Worm (Caenorhabditis elegans) whole organism, L4 larva: ENCODE measurements around the gene lpin-1.
A peak's percentile ranks its signal among the peaks of the same experiment; 100 is the strongest.

ENCODE experiments used
- F26F4.8 ChIP-seq: fragments of 200-800 bp; sonication (Bioruptor generic); conservative IDR thresholded peaks from 2 replicates; pipeline ENCODE4 v1.3.6; 2022; ENCODE audit warnings: missing genetic modification characterization, missing compliant biosample characterization
- R02D3.7 ChIP-seq: fragments of 150-350 bp; sonication (generic microtip); optimal IDR thresholded peaks from 3 replicates; lab custom pipeline; 2014; ENCODE audit warnings: missing biosample characterization, missing genetic modification characterization
- T20F7.1 ChIP-seq: fragments of 200-800 bp; sonication (Bioruptor generic); optimal IDR thresholded peaks from 2 replicates; lab custom pipeline; 2018; ENCODE audit warnings: mild to moderate bottlenecking, missing genetic modification characterization, missing compliant biosample characterization
- T26A8.4 ChIP-seq: fragments of 200-800 bp; sonication (Bioruptor generic); IDR thresholded peaks from 2 replicates; pipeline ENCODE4 v1.3.6; 2022; ENCODE audit warnings: missing genetic modification characterization, missing compliant biosample characterization
- Y105C5A.15 ChIP-seq: fragments of 200-800 bp; sonication (Bioruptor generic); IDR thresholded peaks from 2 replicates; pipeline ENCODE4 v1.3.6; 2022; ENCODE audit warnings: missing genetic modification characterization, missing compliant biosample characterization
- aly-2 ChIP-seq: sonication (generic microtip); optimal IDR thresholded peaks from 2 replicates; lab custom pipeline; 2018; ENCODE audit warnings: missing biosample characterization, missing genetic modification characterization
- ama-1 ChIP-seq: fragments of 150-350 bp; optimal IDR thresholded peaks from 2 replicates; lab custom pipeline; 2014; ENCODE audit warnings: inconsistent platforms, mixed read lengths
- ceh-28 ChIP-seq: fragments of 150-350 bp; optimal IDR thresholded peaks from 2 replicates; lab custom pipeline; 2014; ENCODE audit warnings: missing biosample characterization, missing genetic modification reagents, missing genetic modification characterization
- ceh-44 ChIP-seq: fragments of 200-800 bp; sonication (Bioruptor generic); IDR thresholded peaks from 2 replicates; pipeline ENCODE4 v1.3.6; 2022; ENCODE audit warnings: missing genetic modification reagents, missing genetic modification characterization, missing compliant biosample characterization
- ceh-62 ChIP-seq: sonication (generic microtip); optimal IDR thresholded peaks from 2 replicates; lab custom pipeline; 2017; ENCODE audit warnings: missing biosample characterization, missing genetic modification characterization
- ces-1 ChIP-seq: fragments of 150-350 bp; sonication (generic microtip); optimal IDR thresholded peaks from 4 replicates; lab custom pipeline; 2014; ENCODE audit warnings: missing biosample characterization, missing genetic modification reagents, missing genetic modification characterization
- ctbp-1 ChIP-seq: fragments of 200-800 bp; sonication (Bioruptor generic); IDR thresholded peaks from 2 replicates; pipeline ENCODE4 v1.3.6; 2022; ENCODE audit warnings: missing genetic modification reagents, missing genetic modification characterization, missing compliant biosample characterization
- daf-12 ChIP-seq: fragments of 150-350 bp; optimal IDR thresholded peaks from 2 replicates; lab custom pipeline; 2014; ENCODE audit warnings: missing biosample characterization, missing genetic modification reagents, missing genetic modification characterization
- dmd-6 ChIP-seq: fragments of 200-800 bp; sonication (Bioruptor generic); IDR thresholded peaks from 2 replicates; pipeline ENCODE4 v1.3.6; 2022; ENCODE audit warnings: missing genetic modification reagents, missing genetic modification characterization, missing compliant biosample characterization
- dmd-8 ChIP-seq: fragments of 200-800 bp; sonication (Bioruptor generic); IDR thresholded peaks from 2 replicates; pipeline ENCODE4 v1.3.6; 2022; ENCODE audit warnings: missing genetic modification characterization, missing compliant biosample characterization
- egl-27 ChIP-seq: sonication (generic microtip); optimal IDR thresholded peaks from 3 replicates; lab custom pipeline; 2017; ENCODE audit warnings: missing biosample characterization, missing genetic modification reagents, missing genetic modification characterization
- fos-1 ChIP-seq: fragments of 150-350 bp; optimal IDR thresholded peaks from 2 replicates; lab custom pipeline; 2014; ENCODE audit warnings: missing biosample characterization, missing genetic modification characterization
- hlh-11 ChIP-seq: fragments of 200-800 bp; sonication (Bioruptor generic); optimal IDR thresholded peaks from 2 replicates; lab custom pipeline; 2018; ENCODE audit warnings: mild to moderate bottlenecking, missing genetic modification characterization, missing compliant biosample characterization
- hmg-1.1 ChIP-seq: fragments of 200-800 bp; sonication (Bioruptor generic); IDR thresholded peaks from 2 replicates; pipeline ENCODE4 v1.3.6; 2022; ENCODE audit warnings: missing genetic modification reagents, missing genetic modification characterization, missing compliant biosample characterization
- lin-1 ChIP-seq: fragments of 200-800 bp; sonication (Bioruptor generic); IDR thresholded peaks from 2 replicates; pipeline ENCODE4 v1.3.6; 2022; ENCODE audit warnings: missing genetic modification reagents, missing genetic modification characterization, missing compliant biosample characterization
- lin-13 ChIP-seq: fragments of 150-350 bp; optimal IDR thresholded peaks from 2 replicates; lab custom pipeline; 2014; ENCODE audit warnings: missing biosample characterization, missing genetic modification reagents, missing genetic modification characterization
- lir-3 ChIP-seq: sonication (generic microtip); optimal IDR thresholded peaks from 2 replicates; lab custom pipeline; 2016; ENCODE audit warnings: mild to moderate bottlenecking, missing genetic modification characterization, missing compliant biosample characterization
- lsy-2 ChIP-seq, 2 experiments: fragments of 150-350 bp in 1 of 2; sonication (generic microtip) in 1 of 2; optimal IDR thresholded peaks; 2 replicates each; lab custom pipeline; 2014 to 2017; ENCODE audit warnings: missing biosample characterization in 2 of 2, missing genetic modification characterization in 2 of 2
- mep-1 ChIP-seq: fragments of 150-350 bp; sonication (generic microtip); optimal IDR thresholded peaks from 3 replicates; lab custom pipeline; 2014; ENCODE audit warnings: missing biosample characterization, missing genetic modification characterization
- mes-2 ChIP-seq: sonication (generic microtip); optimal IDR thresholded peaks from 2 replicates; lab custom pipeline; 2016; ENCODE audit warnings: missing genotype, mild to moderate bottlenecking, missing genetic modification characterization, missing compliant biosample characterization; ENCODE audit not compliant: poor library complexity, severe bottlenecking
- nhr-28 ChIP-seq: fragments of 150-350 bp; optimal IDR thresholded peaks from 2 replicates; lab custom pipeline; 2014; ENCODE audit warnings: missing biosample characterization, missing genetic modification characterization
- nhr-48 ChIP-seq: sonication (generic microtip); optimal IDR thresholded peaks from 2 replicates; lab custom pipeline; 2016; ENCODE audit warnings: mild to moderate bottlenecking, missing genetic modification characterization, missing compliant biosample characterization
- nhr-77 ChIP-seq: fragments of 150-350 bp; optimal IDR thresholded peaks from 2 replicates; lab custom pipeline; 2014; ENCODE audit warnings: missing biosample characterization, missing genetic modification characterization
- set-16 ChIP-seq: fragments of 200-800 bp; sonication (Bioruptor generic); IDR thresholded peaks from 2 replicates; pipeline ENCODE4 v1.3.6; 2022; ENCODE audit warnings: missing genetic modification reagents, missing genetic modification characterization, missing compliant biosample characterization
- spr-3 ChIP-seq: fragments of 200-800 bp; sonication (Bioruptor generic); optimal IDR thresholded peaks from 2 replicates; lab custom pipeline; 2018; ENCODE audit warnings: mild to moderate bottlenecking, missing genetic modification characterization, missing compliant biosample characterization
- tag-97 ChIP-seq: fragments of 200-800 bp; sonication (Bioruptor generic); IDR thresholded peaks from 2 replicates; pipeline ENCODE4 v1.3.6; 2022; ENCODE audit warnings: missing genetic modification characterization, missing compliant biosample characterization
- unc-62 ChIP-seq, 3 experiments: fragments of 150-350 bp in 1 of 3; sonication (generic microtip); optimal IDR thresholded peaks in 2 of 3; peaks in 1 of 3; 1 replicate in 1 of 3; 2 replicates in 2 of 3; lab custom pipeline; 2014 to 2017; ENCODE audit warnings: missing biosample characterization in 3 of 3, missing genetic modification characterization in 3 of 3, missing genetic modification reagents in 3 of 3, missing genotype in 1 of 3
- zfp-2 ChIP-seq: sonication (generic microtip); optimal IDR thresholded peaks from 2 replicates; lab custom pipeline; 2016; ENCODE audit warnings: mild to moderate bottlenecking, missing genetic modification characterization, missing compliant biosample characterization
- zfp-3 ChIP-seq: fragments of 200-800 bp; sonication (Bioruptor generic); conservative IDR thresholded peaks from 2 replicates; pipeline ENCODE4 v1.3.6; 2022; ENCODE audit warnings: missing genetic modification reagents, missing genetic modification characterization, missing compliant biosample characterization
- ztf-11 ChIP-seq: fragments of 150-350 bp; optimal IDR thresholded peaks from 2 replicates; lab custom pipeline; 2014; ENCODE audit warnings: missing biosample characterization, missing genetic modification characterization

lpin-1 gene

DNA sequence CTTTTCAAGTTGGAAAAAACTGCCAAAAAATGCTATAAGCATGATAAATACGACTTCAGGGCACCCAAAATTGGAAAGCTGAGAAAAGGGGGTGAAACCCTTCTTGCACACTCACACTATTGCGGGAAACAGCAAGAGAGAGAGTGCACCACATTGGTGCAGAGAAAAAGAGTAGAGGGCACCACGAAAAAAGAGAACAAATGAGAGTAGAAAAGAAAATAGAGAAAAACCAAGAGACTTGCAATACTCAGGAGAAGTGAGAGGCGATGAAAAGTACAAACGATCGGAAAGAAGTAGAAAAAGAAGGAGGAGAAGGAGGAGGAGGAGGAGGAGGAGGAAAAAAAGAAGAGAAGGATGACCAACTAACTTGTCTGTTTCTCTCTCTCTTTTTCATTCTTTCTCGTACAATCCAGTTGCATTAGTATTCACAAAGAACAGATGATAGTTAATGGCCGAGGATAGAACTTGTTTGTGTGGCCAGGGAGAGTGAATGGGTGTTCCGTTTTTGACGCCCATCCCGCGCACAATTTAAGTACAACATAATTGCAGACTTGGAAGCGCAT, 1.4 kb upstream of the lpin-1 start (continued):
- TF ChIP-seq set-16 (GFP tag; lab: Robert Waterston, UW), result peak; percentile 84
- TF ChIP-seq tag-97 (GFP tag; lab: Robert Waterston, UW), result no peak
- no peak for TF ChIP-seq ztf-11 (tag; lab: Kevin White, UChicago)
- TF ChIP-seq lsy-2 (tag; optimal IDR thresholded peaks at IDR 0.05; lab: Kevin White, UChicago), result peak; percentile 51 to 77
- TF ChIP-seq nhr-28 (tag; lab: Kevin White, UChicago), result peak; percentile 32
- no peak for TF ChIP-seq lin-1 (GFP tag; lab: Robert Waterston, UW)
- TF ChIP-seq ceh-44 (GFP tag; lab: Robert Waterston, UW), result no peak
- TF ChIP-seq R02D3.7 (tag; lab: Kevin White, UChicago), result no peak
- TF ChIP-seq mep-1, result peak; percentile 80
- no peak for TF ChIP-seq F26F4.8 (GFP tag; lab: Robert Waterston, UW)
- 0 out of 2 replicates have a peak, but pooled peaks have one; percentile 52 for TF ChIP-seq dmd-8 (GFP tag; lab: Robert Waterston, UW)
- TF ChIP-seq ces-1 (GFP tag; lab: Kevin White, UChicago), result no peak
- no peak for TF ChIP-seq Y105C5A.15 (GFP tag; lab: Robert Waterston, UW)
- TF ChIP-seq aly-2, result no peak
- peak; percentile 49 for TF ChIP-seq ceh-28
- no peak for TF ChIP-seq egl-27
- TF ChIP-seq mes-2 (tag; lab: Kevin White, UChicago), result peak; percentile 53
- TF ChIP-seq lir-3 (tag; lab: Kevin White, UChicago), result no peak
- TF ChIP-seq nhr-48 (tag; lab: Kevin White, UChicago), result peak; percentile 22
- TF ChIP-seq ama-1 (lab: Kevin White, UChicago), result no peak

DNA sequence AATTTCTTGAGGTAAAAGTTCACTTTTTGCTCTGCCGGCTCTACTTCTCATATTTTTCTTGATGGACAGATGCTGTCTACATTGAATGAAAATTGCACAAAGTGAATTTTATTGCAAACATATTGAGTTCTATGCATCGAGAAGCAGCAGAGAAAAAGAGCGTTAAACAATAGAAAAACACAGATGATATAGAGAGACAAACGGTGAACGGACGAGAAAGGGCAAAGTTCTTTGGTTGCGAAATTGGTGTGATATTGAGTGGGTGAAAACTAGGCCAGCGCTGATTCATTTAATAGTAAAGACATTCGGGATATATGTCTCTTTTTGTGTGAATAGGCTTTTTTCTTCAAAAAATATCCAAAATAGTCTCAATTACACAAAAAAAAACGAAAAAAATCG, 464 bp upstream of the lpin-1 start:
- TF ChIP-seq spr-3 (GFP tag; lab: Kevin White, UChicago) (no peak), dmd-6 (GFP tag; lab: Robert Waterston, UW) (peak; percentile 42; the same call in 1 of the 2 replicates), hlh-11 (tag; lab: Kevin White, UChicago) (peak; percentile 9), fos-1 (tag; lab: Kevin White, UChicago) (no peak)

DNA sequence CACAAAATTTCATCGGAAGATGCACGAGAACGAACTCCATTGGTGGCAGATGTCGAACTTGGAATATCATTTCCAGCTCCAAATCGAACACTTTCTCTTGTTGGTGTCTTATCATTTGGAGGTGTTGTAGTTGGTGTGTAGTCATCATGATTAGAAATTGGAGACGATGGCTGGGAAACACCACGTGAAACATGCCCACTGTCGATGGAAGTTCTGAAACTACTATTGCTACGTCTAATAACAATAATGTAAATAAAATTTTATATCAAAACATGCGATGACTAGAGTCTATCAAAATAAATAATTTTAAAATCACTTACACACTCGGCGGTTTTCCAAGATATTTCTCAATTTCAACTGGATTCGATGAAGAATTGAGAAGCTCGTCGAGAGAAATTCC, 1.6 kb downstream of the lpin-1 start:
- peak; percentile 31 for TF ChIP-seq nhr-77 (tag; lab: Kevin White, UChicago)
- no peak for TF ChIP-seq zfp-2 (tag; lab: Kevin White, UChicago)
- no peak for TF ChIP-seq T26A8.4 (GFP tag; lab: Robert Waterston, UW)
- peak; percentile 64 for TF ChIP-seq nhr-28 (tag; lab: Kevin White, UChicago)
- no peak for TF ChIP-seq daf-12
- TF ChIP-seq ctbp-1 (GFP tag; lab: Robert Waterston, UW), result no peak
- no peak for TF ChIP-seq lin-13
- TF ChIP-seq T20F7.1, result peak; percentile 47
- no peak for TF ChIP-seq ceh-62 (tag; lab: Kevin White, UChicago)
- TF ChIP-seq tag-97 (GFP tag; lab: Robert Waterston, UW), result no peak

DNA sequence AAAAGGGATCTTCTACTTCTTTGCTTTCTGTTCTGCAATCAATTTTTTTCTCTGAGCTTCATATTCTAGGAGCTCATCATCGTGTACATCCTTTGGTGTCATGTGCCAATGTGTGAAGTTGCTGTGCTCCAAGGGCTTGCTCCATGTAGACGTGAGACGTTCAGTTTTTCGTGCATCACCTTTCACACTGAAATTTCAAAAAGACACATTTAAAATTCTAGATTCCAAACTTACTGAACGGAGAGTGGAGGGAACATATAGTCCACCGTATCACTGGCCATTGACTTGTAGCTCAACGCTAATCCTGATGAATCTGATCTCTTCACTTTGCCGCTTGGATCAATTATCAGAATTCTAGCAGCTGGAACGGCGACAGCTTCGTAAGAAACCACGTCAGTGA, 3.1 kb downstream of the lpin-1 start:
- TF ChIP-seq unc-62 (GFP tag; optimal IDR thresholded peaks at IDR 0.05 in 1 of 2; lab: Kevin White, UChicago) (peak in 1 of 2 experiments; percentile 96), unc-62 (tag; optimal IDR thresholded peaks at IDR 0.05; lab: Kevin White, UChicago) (no peak), zfp-3 (GFP tag; lab: Robert Waterston, UW) (0 out of 2 replicates have a peak, but pooled peaks have one; percentile 10), hmg-1.1 (0 out of 2 replicates have a peak, but pooled peaks have one; percentile 11), egl-27 (no peak)
